Fruit fly (Drosophila melanogaster) whole organism, embryonic: Measurements from ENCODE around the gene mRpL10.

Experiments
- Abd-B ChIP-seq: fragments of 200-800 bp; sonication (Bioruptor generic); optimal IDR thresholded peaks from 2 replicates; lab custom pipeline; 2018; ENCODE audit warnings: missing biosample characterization, mild to moderate bottlenecking, missing genetic modification characterization, moderate library complexity
- Antp ChIP-seq: fragments of 200-800 bp; sonication (Bioruptor generic); optimal IDR thresholded peaks from 3 replicates; lab custom pipeline; 2016; ENCODE audit warnings: missing biosample characterization, missing genetic modification characterization
- Atf3 ChIP-seq: fragments of 200-800 bp; sonication (Bioruptor generic); optimal IDR thresholded peaks from 3 replicates; lab custom pipeline; 2016; ENCODE audit warnings: missing biosample characterization, missing genetic modification characterization
- CG10321 ChIP-seq: fragments of 200-800 bp; sonication (Bioruptor generic); IDR thresholded peaks from 2 replicates; pipeline ENCODE4 v1.3.6; 2022; ENCODE audit warnings: missing biosample characterization, missing genetic modification characterization
- CG12299 ChIP-seq: fragments of 200-800 bp; sonication (Bioruptor generic); optimal IDR thresholded peaks from 2 replicates; lab custom pipeline; 2018; ENCODE audit warnings: missing biosample characterization, mild to moderate bottlenecking, missing genetic modification characterization
- CG15073 ChIP-seq: fragments of 200-800 bp; sonication (Bioruptor generic); optimal IDR thresholded peaks from 2 replicates; lab custom pipeline; 2016; ENCODE audit warnings: missing biosample characterization, missing genetic modification characterization
- CG15696 ChIP-seq: fragments of 200-800 bp; sonication (Bioruptor generic); optimal IDR thresholded peaks from 2 replicates; lab custom pipeline; 2019; ENCODE audit warnings: missing biosample characterization, mild to moderate bottlenecking, missing genetic modification characterization, moderate library complexity
- CG2875 ChIP-seq: fragments of 200-800 bp; sonication (Bioruptor generic); optimal IDR thresholded peaks from 2 replicates; lab custom pipeline; 2017; ENCODE audit warnings: missing biosample characterization, mild to moderate bottlenecking, missing genetic modification characterization, missing genetic modification reagents
- CG3065 ChIP-seq: fragments of 200-800 bp; sonication (Bioruptor generic); optimal IDR thresholded peaks from 2 replicates; lab custom pipeline; 2016; ENCODE audit warnings: missing biosample characterization, missing genetic modification characterization
- CG42726 ChIP-seq: fragments of 200-800 bp; sonication (Bioruptor generic); IDR thresholded peaks from 2 replicates; pipeline ENCODE4 v1.3.6; 2022; ENCODE audit warnings: missing biosample characterization, missing genetic modification characterization; ENCODE audit not compliant: partially characterized antibody
- CG4820 ChIP-seq: fragments of 200-800 bp; sonication (Bioruptor generic); optimal IDR thresholded peaks from 3 replicates; lab custom pipeline; 2016; ENCODE audit warnings: missing biosample characterization, missing genetic modification characterization
- CG6175 ChIP-seq: fragments of 200-800 bp; sonication (Bioruptor generic); IDR thresholded peaks from 3 replicates; pipeline ENCODE4 v1.3.6; 2022; ENCODE audit warnings: missing biosample characterization, missing genetic modification characterization
- CG6683 ChIP-seq: fragments of 200-800 bp; sonication (Bioruptor generic); optimal IDR thresholded peaks from 2 replicates; lab custom pipeline; 2017; ENCODE audit warnings: missing biosample characterization, mild to moderate bottlenecking, missing genetic modification characterization, missing genetic modification reagents
- CG6813 ChIP-seq: fragments of 200-800 bp; sonication (Bioruptor generic); optimal IDR thresholded peaks from 2 replicates; lab custom pipeline; 2017; ENCODE audit warnings: missing biosample characterization, missing genetic modification characterization, mild to moderate bottlenecking, moderate library complexity, missing genetic modification reagents
- CG7271 ChIP-seq: fragments of 200-800 bp; sonication (Bioruptor generic); optimal IDR thresholded peaks from 2 replicates; lab custom pipeline; 2018; ENCODE audit warnings: missing biosample characterization, mild to moderate bottlenecking, missing genetic modification characterization, moderate library complexity
- CG7839 ChIP-seq: fragments of 200-800 bp; sonication (Bioruptor generic); optimal IDR thresholded peaks from 3 replicates; lab custom pipeline; 2018; ENCODE audit warnings: missing biosample characterization, mild to moderate bottlenecking, missing genetic modification characterization, moderate library complexity
- CG8478 ChIP-seq: fragments of >200 bp; optimal IDR thresholded peaks from 2 replicates; lab custom pipeline; 2018
- Dref ChIP-seq: fragments of 200-800 bp; sonication (Bioruptor generic); IDR thresholded peaks from 2 replicates; pipeline ENCODE4 v1.3.6; 2022; ENCODE audit warnings: missing biosample characterization, missing genetic modification characterization
- ERR ChIP-seq: fragments of 200-800 bp; sonication (Bioruptor generic); optimal IDR thresholded peaks from 2 replicates; lab custom pipeline; 2016; ENCODE audit warnings: missing biosample characterization, missing genetic modification characterization
- Elba2 ChIP-seq: fragments of 200-800 bp; sonication (Bioruptor generic); optimal IDR thresholded peaks from 3 replicates; lab custom pipeline; 2016; ENCODE audit warnings: missing biosample characterization, missing genetic modification characterization
- Ets97D ChIP-seq: fragments of 200-800 bp; sonication (Bioruptor generic); optimal IDR thresholded peaks from 3 replicates; lab custom pipeline; 2016; ENCODE audit warnings: missing biosample characterization, missing genetic modification characterization
- Fer1 ChIP-seq: fragments of 200-800 bp; sonication (Bioruptor generic); optimal IDR thresholded peaks from 2 replicates; lab custom pipeline; 2017; ENCODE audit warnings: missing biosample characterization, mild to moderate bottlenecking, missing genetic modification characterization
- H2.0 ChIP-seq: fragments of 200-800 bp; sonication (Bioruptor generic); IDR thresholded peaks from 2 replicates; pipeline ENCODE4 v1.3.6; 2022; ENCODE audit warnings: missing biosample characterization, missing genetic modification characterization
- Hr39 ChIP-seq: fragments of >200 bp; optimal IDR thresholded peaks from 2 replicates; lab custom pipeline; 2017
- Kr ChIP-seq: fragments of 200-800 bp; sonication (Bioruptor generic); optimal IDR thresholded peaks from 2 replicates; lab custom pipeline; 2017; ENCODE audit warnings: missing biosample characterization, mild to moderate bottlenecking, missing genetic modification characterization
- Meics ChIP-seq: fragments of 200-800 bp; sonication (Bioruptor generic); optimal IDR thresholded peaks from 2 replicates; lab custom pipeline; 2017; ENCODE audit warnings: missing biosample characterization, mild to moderate bottlenecking, missing genetic modification characterization
- NC2β ChIP-seq: fragments of 200-800 bp; sonication (Bioruptor generic); optimal IDR thresholded peaks from 2 replicates; lab custom pipeline; 2016; ENCODE audit warnings: missing biosample characterization, missing genetic modification characterization
- Nf-YC ChIP-seq: fragments of 200-800 bp; optimal IDR thresholded peaks from 3 replicates; lab custom pipeline; 2019; ENCODE audit warnings: missing biosample characterization, mild to moderate bottlenecking, missing genetic modification characterization, moderate library complexity
- NfI ChIP-seq: fragments of 200-800 bp; sonication (Bioruptor generic); optimal IDR thresholded peaks from 3 replicates; lab custom pipeline; 2018; ENCODE audit warnings: missing biosample characterization, mild to moderate bottlenecking, missing genetic modification characterization, moderate library complexity
- Spps ChIP-seq: fragments of 200-800 bp; sonication (Bioruptor generic); optimal IDR thresholded peaks from 2 replicates; lab custom pipeline; 2018; ENCODE audit warnings: missing biosample characterization, mild to moderate bottlenecking, missing genetic modification characterization
- Sry-β ChIP-seq: fragments of 200-800 bp; sonication (Bioruptor generic); optimal IDR thresholded peaks from 2 replicates; lab custom pipeline; 2018; ENCODE audit warnings: missing biosample characterization, mild to moderate bottlenecking, missing genetic modification characterization, moderate library complexity
- bab2 ChIP-seq: fragments of 200-800 bp; sonication (Bioruptor generic); optimal IDR thresholded peaks from 2 replicates; lab custom pipeline; 2016; ENCODE audit warnings: missing biosample characterization, missing genetic modification characterization
- cad ChIP-seq: fragments of >200 bp; optimal IDR thresholded peaks from 2 replicates; lab custom pipeline; 2017; ENCODE audit warnings: missing biosample characterization, missing genetic modification characterization
- chif ChIP-seq, 2 experiments: fragments of 200-800 bp; sonication (Bioruptor generic); optimal IDR thresholded peaks; 3 replicates each; lab custom pipeline; 2016; ENCODE audit warnings: missing biosample characterization in 2 of 2, missing genetic modification characterization in 2 of 2
- chm ChIP-seq: fragments of 200-800 bp; sonication (Bioruptor generic); IDR thresholded peaks from 2 replicates; pipeline ENCODE4 v1.3.6; 2022; ENCODE audit warnings: missing biosample characterization, missing genetic modification characterization
- crc ChIP-seq: fragments of 200-800 bp; sonication (Bioruptor generic); optimal IDR thresholded peaks from 2 replicates; lab custom pipeline; 2016; ENCODE audit warnings: missing biosample characterization, missing genetic modification characterization
- ewg ChIP-seq: fragments of 200-800 bp; sonication (Bioruptor generic); optimal IDR thresholded peaks from 3 replicates; lab custom pipeline; 2017; ENCODE audit warnings: mild to moderate bottlenecking, missing biosample characterization, missing genetic modification reagents, missing genetic modification characterization
- fd3F ChIP-seq: fragments of 200-800 bp; sonication (Bioruptor generic); optimal IDR thresholded peaks from 2 replicates; lab custom pipeline; 2018; ENCODE audit warnings: missing biosample characterization, mild to moderate bottlenecking, missing genetic modification characterization, moderate library complexity
- h ChIP-seq: fragments of >200 bp; optimal IDR thresholded peaks from 2 replicates; lab custom pipeline; 2017
- hth ChIP-seq: fragments of >200 bp; optimal IDR thresholded peaks from 2 replicates; lab custom pipeline; 2017; ENCODE audit warnings: inconsistent platforms
- nerfin-1 ChIP-seq: fragments of 200-800 bp; sonication (Bioruptor generic); optimal IDR thresholded peaks from 3 replicates; lab custom pipeline; 2019; ENCODE audit warnings: missing biosample characterization, mild to moderate bottlenecking, missing genetic modification characterization, moderate library complexity
- p53 ChIP-seq: fragments of 200-800 bp; sonication (Bioruptor generic); optimal IDR thresholded peaks from 2 replicates; lab custom pipeline; 2016; ENCODE audit warnings: missing biosample characterization, missing genetic modification characterization
- pb ChIP-seq: fragments of 200-800 bp; sonication (Bioruptor generic); optimal IDR thresholded peaks from 3 replicates; lab custom pipeline; 2016; ENCODE audit warnings: missing biosample characterization, missing genetic modification characterization
- repo ChIP-seq: fragments of 200-800 bp; sonication (Bioruptor generic); optimal IDR thresholded peaks from 2 replicates; lab custom pipeline; 2016; ENCODE audit warnings: missing biosample characterization, missing genetic modification characterization
- sc ChIP-seq, 3 experiments: fragments of >200 bp in 2 of 3; fragments of 200-800 bp in 1 of 3; sonication (Bioruptor generic) in 1 of 3; optimal IDR thresholded peaks; 2 replicates in 2 of 3; 3 replicates in 1 of 3; lab custom pipeline; 2017; ENCODE audit warnings: mild to moderate bottlenecking in 1 of 3, missing biosample characterization in 1 of 3, missing genetic modification characterization in 1 of 3, missing genetic modification reagents in 1 of 3
- sd ChIP-seq: fragments of 200-800 bp; sonication (Bioruptor generic); optimal IDR thresholded peaks from 3 replicates; lab custom pipeline; 2018; ENCODE audit warnings: missing biosample characterization, mild to moderate bottlenecking, missing genetic modification characterization, moderate library complexity
- sna ChIP-seq: fragments of 200-800 bp; sonication (Bioruptor generic); IDR thresholded peaks from 2 replicates; pipeline ENCODE4 v1.3.6; 2022; ENCODE audit warnings: missing biosample characterization, missing genetic modification characterization; ENCODE audit not compliant: partially characterized antibody
- stwl ChIP-seq: fragments of 200-800 bp; sonication (Bioruptor generic); optimal IDR thresholded peaks from 3 replicates; lab custom pipeline; 2018; ENCODE audit warnings: missing biosample characterization, mild to moderate bottlenecking, missing genetic modification characterization, moderate library complexity
- twi ChIP-seq: fragments of 200-800 bp; optimal IDR thresholded peaks from 2 replicates; lab custom pipeline; 2019; ENCODE audit warnings: missing biosample characterization, mild to moderate bottlenecking, missing genetic modification characterization, moderate library complexity
- zen2 ChIP-seq: fragments of 200-800 bp; sonication (Bioruptor generic); IDR thresholded peaks from 3 replicates; pipeline ENCODE4 v1.3.6; 2022; ENCODE audit warnings: missing biosample characterization, missing genetic modification characterization; ENCODE audit not compliant: partially characterized antibody

mRpL10 gene

DNA sequence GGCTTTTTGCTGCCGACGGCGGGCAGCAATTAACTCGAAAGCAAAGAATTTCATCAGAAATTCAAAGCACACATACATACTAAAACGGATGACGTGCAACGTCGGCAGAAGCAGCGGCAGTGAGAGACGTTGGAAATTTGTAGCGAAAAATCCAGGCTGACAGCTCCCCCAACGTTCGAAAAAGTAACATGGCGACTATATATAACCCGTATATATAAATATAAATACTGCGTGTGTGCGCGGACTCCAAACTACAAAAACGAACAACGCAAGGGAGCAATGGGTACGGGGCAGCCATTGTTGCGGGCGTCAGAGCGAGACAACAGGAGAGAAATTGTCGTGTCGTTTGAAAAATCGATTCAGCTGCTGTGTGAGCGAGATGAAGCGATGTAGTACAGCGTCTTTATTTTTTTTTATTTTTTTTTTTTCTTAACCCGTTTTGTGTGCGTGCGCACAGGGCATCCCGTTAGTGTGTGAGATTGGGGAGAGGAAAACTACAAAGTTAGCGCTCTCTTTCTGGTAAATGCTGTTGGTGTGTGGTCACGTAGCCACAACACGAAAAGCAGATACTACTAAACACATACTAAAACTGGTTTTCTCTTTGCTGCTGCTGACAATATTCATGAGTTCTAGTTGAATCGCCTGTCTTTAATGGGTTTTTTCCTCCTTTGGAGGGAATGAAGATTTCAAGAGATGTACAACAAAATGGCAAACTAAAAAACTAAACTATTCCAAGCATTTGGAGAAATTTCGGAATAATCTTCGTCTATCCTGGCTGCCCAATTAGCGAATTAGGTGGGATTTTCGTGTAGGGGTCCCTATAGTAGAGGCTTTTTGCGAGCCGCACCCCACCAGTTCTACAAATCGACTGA, 42.8 kb upstream of the mRpL10 start (continued):
- TF ChIP-seq sc (optimal IDR thresholded peaks at IDR 0.05; lab: Kevin White, UChicago): no peak
- TF ChIP-seq sc (GFP tag; optimal IDR thresholded peaks at IDR 0.05; lab: Kevin White, UChicago): no peak
- TF ChIP-seq sd (tag; lab: Kevin White, UChicago): peak; percentile 97
- no peak for TF ChIP-seq Ets97D (GFP tag; lab: Kevin White, UChicago)
- TF ChIP-seq CG42726: no peak
- no peak for TF ChIP-seq fd3F (GFP tag; lab: Kevin White, UChicago)
- no peak for TF ChIP-seq bab2
- TF ChIP-seq stwl (tag; lab: Kevin White, UChicago): no peak
- TF ChIP-seq h (lab: Kevin White, UChicago): no peak
- TF ChIP-seq Kr: peak; percentile 99
- TF ChIP-seq CG7271 (tag; lab: Kevin White, UChicago): no peak
- TF ChIP-seq CG10321 (GFP tag; lab: Robert Waterston, UW): no peak
- no peak for TF ChIP-seq CG15073 (GFP tag; lab: Kevin White, UChicago)
- no peak for TF ChIP-seq twi (tag; lab: Kevin White, UChicago)
- TF ChIP-seq CG12299 (tag; lab: Kevin White, UChicago): no peak
- TF ChIP-seq CG3065 (GFP tag; lab: Kevin White, UChicago): no peak
- no peak for TF ChIP-seq chm
- TF ChIP-seq nerfin-1: peak; percentile 31
- peak; percentile 49 for TF ChIP-seq Fer1 (GFP tag; lab: Kevin White, UChicago)
- no peak for TF ChIP-seq H2.0 (GFP tag; lab: Robert Waterston, UW)
- no peak for TF ChIP-seq CG2875
- TF ChIP-seq ERR (GFP tag; lab: Kevin White, UChicago): peak; percentile 22
- no peak for TF ChIP-seq CG6175 (GFP tag; lab: Robert Waterston, UW)
- no peak for TF ChIP-seq Antp (GFP tag; lab: Kevin White, UChicago)
- TF ChIP-seq Hr39 (lab: Kevin White, UChicago): no peak
- no peak for TF ChIP-seq p53 (GFP tag; lab: Kevin White, UChicago)
- TF ChIP-seq Nf-YC: peak; percentile 82
- no peak for TF ChIP-seq Elba2 (GFP tag; lab: Kevin White, UChicago)
- no peak for TF ChIP-seq CG15696 (tag; lab: Kevin White, UChicago)
- no peak for TF ChIP-seq CG6813 (GFP tag; lab: Kevin White, UChicago)
- peak; percentile 55 for TF ChIP-seq CG8478 (lab: Kevin White, UChicago)
- TF ChIP-seq chif (GFP tag; optimal IDR thresholded peaks at IDR 0.05; lab: Kevin White, UChicago): no peak
- TF ChIP-seq pb (GFP tag; lab: Kevin White, UChicago): no peak
- no peak for TF ChIP-seq crc (GFP tag; lab: Kevin White, UChicago)
- no peak for TF ChIP-seq Atf3 (GFP tag; lab: Kevin White, UChicago)
- peak; percentile 96 for TF ChIP-seq ewg
- no peak for TF ChIP-seq cad (GFP tag; lab: Kevin White, UChicago)
- no peak for TF ChIP-seq zen2
- peak; percentile 38 for TF ChIP-seq NC2β (GFP tag; lab: Kevin White, UChicago)
- no peak for TF ChIP-seq repo (GFP tag; lab: Kevin White, UChicago)
- TF ChIP-seq Sry-β (GFP tag; lab: Kevin White, UChicago): no peak
- peak; percentile 10 for TF ChIP-seq Meics (GFP tag; lab: Kevin White, UChicago)
- TF ChIP-seq CG7839 (tag; lab: Kevin White, UChicago): peak; percentile 12
- TF ChIP-seq hth (lab: Kevin White, UChicago): no peak
- TF ChIP-seq sna (GFP tag; lab: Robert Waterston, UW): no peak
- peak; percentile 18 for TF ChIP-seq NfI (GFP tag; lab: Kevin White, UChicago)
- no peak for TF ChIP-seq CG6683 (GFP tag; lab: Kevin White, UChicago)
- TF ChIP-seq CG4820 (GFP tag; lab: Kevin White, UChicago): no peak
- TF ChIP-seq Dref: no peak
- no peak for TF ChIP-seq Spps
- peak; percentile 25 for TF ChIP-seq Abd-B (GFP tag; lab: Kevin White, UChicago)
